Fruit fly (Drosophila melanogaster) whole organism, embryonic: ENCODE measurements around the gene CG10341.

Experiments used
- Ada2b ChIP-seq: fragments of 200-800 bp; sonication (Bioruptor generic); IDR thresholded peaks from 2 replicates; pipeline ENCODE4 v1.3.6; 2022; ENCODE audit warnings: missing biosample characterization, missing genetic modification characterization
- Adf1 ChIP-seq: fragments of 200-800 bp; sonication (Bioruptor generic); IDR thresholded peaks from 2 replicates; pipeline ENCODE4 v1.3.6; 2022; ENCODE audit warnings: missing biosample characterization, missing genetic modification characterization
- Antp ChIP-seq: fragments of 200-800 bp; sonication (Bioruptor generic); optimal IDR thresholded peaks from 3 replicates; lab custom pipeline; 2016; ENCODE audit warnings: missing biosample characterization, missing genetic modification characterization
- Asciz ChIP-seq: fragments of 200-800 bp; sonication (Bioruptor generic); optimal IDR thresholded peaks from 2 replicates; lab custom pipeline; 2017; ENCODE audit warnings: missing biosample characterization, mild to moderate bottlenecking, missing genetic modification characterization, missing genetic modification reagents
- Awh ChIP-seq: fragments of 200-800 bp; sonication (Bioruptor generic); IDR thresholded peaks from 2 replicates; pipeline ENCODE4, ENCODE4 v1.3.6; 2022; ENCODE audit warnings: missing biosample characterization, missing genetic modification characterization
- Bgb ChIP-seq: fragments of 200-800 bp; sonication (Bioruptor generic); IDR thresholded peaks from 2 replicates; pipeline ENCODE4 v1.3.6; 2022; ENCODE audit warnings: missing biosample characterization, missing genetic modification characterization; ENCODE audit not compliant: partially characterized antibody
- CG10321 ChIP-seq: fragments of 200-800 bp; sonication (Bioruptor generic); IDR thresholded peaks from 2 replicates; pipeline ENCODE4 v1.3.6; 2022; ENCODE audit warnings: missing biosample characterization, missing genetic modification characterization
- CG10431 ChIP-seq: fragments of 200-800 bp; sonication (Bioruptor generic); optimal IDR thresholded peaks from 3 replicates; lab custom pipeline; 2018; ENCODE audit warnings: missing biosample characterization, mild to moderate bottlenecking, missing genetic modification characterization
- CG10959 ChIP-seq: fragments of 200-800 bp; sonication (Bioruptor generic); IDR thresholded peaks from 2 replicates; pipeline ENCODE4 v1.3.6; 2022; ENCODE audit warnings: missing biosample characterization, missing genetic modification characterization
- CG12219 ChIP-seq: fragments of 200-800 bp; sonication (Bioruptor generic); optimal IDR thresholded peaks from 3 replicates; lab custom pipeline; 2018; ENCODE audit warnings: missing biosample characterization, mild to moderate bottlenecking, missing genetic modification characterization
- CG13296 ChIP-seq: fragments of 200-800 bp; sonication (Bioruptor generic); optimal IDR thresholded peaks from 3 replicates; lab custom pipeline; 2018; ENCODE audit warnings: missing biosample characterization, mild to moderate bottlenecking, missing genetic modification characterization
- CG14965 ChIP-seq: fragments of 200-800 bp; sonication (Bioruptor generic); optimal IDR thresholded peaks from 2 replicates; lab custom pipeline; 2016; ENCODE audit warnings: missing biosample characterization, missing genetic modification characterization, borderline replicate concordance
- CG15514 ChIP-seq: fragments of 200-800 bp; sonication (Bioruptor generic); optimal IDR thresholded peaks from 3 replicates; lab custom pipeline; 2017; ENCODE audit warnings: missing biosample characterization, missing genetic modification characterization, mild to moderate bottlenecking, moderate library complexity, missing genetic modification reagents
- CG15601 ChIP-seq: fragments of 200-800 bp; sonication (Bioruptor generic); optimal IDR thresholded peaks from 3 replicates; lab custom pipeline; 2019; ENCODE audit warnings: missing biosample characterization, mild to moderate bottlenecking, missing genetic modification characterization, moderate library complexity
- CG1647 ChIP-seq: fragments of 200-800 bp; sonication (Bioruptor generic); optimal IDR thresholded peaks from 3 replicates; lab custom pipeline; 2016; ENCODE audit warnings: missing biosample characterization, missing genetic modification characterization
- CG18764 ChIP-seq: fragments of 200-800 bp; sonication (Bioruptor generic); optimal IDR thresholded peaks from 3 replicates; lab custom pipeline; 2016; ENCODE audit warnings: missing biosample characterization, missing genetic modification characterization
- CG3847 ChIP-seq: fragments of 200-800 bp; sonication (Bioruptor generic); IDR thresholded peaks from 2 replicates; pipeline ENCODE4 v1.3.6; 2022; ENCODE audit warnings: missing biosample characterization, missing genetic modification characterization
- CG4854 ChIP-seq: fragments of 200-800 bp; sonication (Bioruptor generic); optimal IDR thresholded peaks from 2 replicates; lab custom pipeline; 2016; ENCODE audit warnings: missing biosample characterization, missing genetic modification characterization, inconsistent platforms
- CG6175 ChIP-seq: fragments of 200-800 bp; sonication (Bioruptor generic); IDR thresholded peaks from 3 replicates; pipeline ENCODE4 v1.3.6; 2022; ENCODE audit warnings: missing biosample characterization, missing genetic modification characterization
- CG6254 ChIP-seq: fragments of 200-800 bp; sonication (Bioruptor generic); optimal IDR thresholded peaks from 3 replicates; lab custom pipeline; 2017; ENCODE audit warnings: mild to moderate bottlenecking, missing biosample characterization, missing genetic modification reagents, missing genetic modification characterization
- CG6813 ChIP-seq: fragments of 200-800 bp; sonication (Bioruptor generic); optimal IDR thresholded peaks from 2 replicates; lab custom pipeline; 2017; ENCODE audit warnings: missing biosample characterization, missing genetic modification characterization, mild to moderate bottlenecking, moderate library complexity, missing genetic modification reagents
- CG8359 ChIP-seq: fragments of 200-800 bp; sonication (Bioruptor generic); optimal IDR thresholded peaks from 2 replicates; lab custom pipeline; 2017; ENCODE audit warnings: missing biosample characterization, mild to moderate bottlenecking, missing genetic modification characterization, borderline replicate concordance
- CG9932 ChIP-seq: fragments of 200-800 bp; sonication (Bioruptor generic); IDR thresholded peaks from 2 replicates; pipeline ENCODE4 v1.3.6; 2022; ENCODE audit warnings: missing biosample characterization, missing genetic modification characterization
- D19B ChIP-seq: fragments of 200-800 bp; sonication (Bioruptor generic); optimal IDR thresholded peaks from 2 replicates; lab custom pipeline; 2017; ENCODE audit warnings: missing biosample characterization, mild to moderate bottlenecking, missing genetic modification characterization
- Drgx ChIP-seq: fragments of 200-800 bp; sonication (Bioruptor generic); IDR thresholded peaks from 2 replicates; pipeline ENCODE4 v1.3.6; 2022; ENCODE audit warnings: missing biosample characterization, missing genetic modification characterization
- GATAe ChIP-seq: fragments of 200-800 bp; sonication (Bioruptor generic); conservative IDR thresholded peaks from 2 replicates; pipeline ENCODE4 v1.3.6; 2022; ENCODE audit warnings: missing biosample characterization, missing genetic modification characterization
- H15 ChIP-seq: fragments of 200-800 bp; sonication (Bioruptor generic); IDR thresholded peaks from 3 replicates; pipeline ENCODE4 v1.3.6; 2022; ENCODE audit warnings: missing biosample characterization, missing genetic modification characterization
- HHEX ChIP-seq: fragments of 200-800 bp; sonication (Bioruptor generic); optimal IDR thresholded peaks from 3 replicates; lab custom pipeline; 2017; ENCODE audit warnings: missing biosample characterization, mild to moderate bottlenecking, missing genetic modification characterization, missing genetic modification reagents
- Nf-YB ChIP-seq: fragments of 200-800 bp; sonication (Bioruptor generic); optimal IDR thresholded peaks from 3 replicates; lab custom pipeline; 2019; ENCODE audit warnings: missing biosample characterization, mild to moderate bottlenecking, missing genetic modification characterization, moderate library complexity
- Oaz ChIP-seq: fragments of 200-800 bp; sonication (Bioruptor generic); IDR thresholded peaks from 2 replicates; pipeline ENCODE4 v1.3.6; 2022; ENCODE audit warnings: missing biosample characterization, missing genetic modification characterization
- PHDP ChIP-seq: fragments of 200-800 bp; sonication (Bioruptor generic); optimal IDR thresholded peaks from 3 replicates; lab custom pipeline; 2018; ENCODE audit warnings: missing biosample characterization, mild to moderate bottlenecking, missing genetic modification characterization, moderate library complexity
- ara ChIP-seq: fragments of 200-800 bp; sonication (Bioruptor generic); IDR thresholded peaks from 2 replicates; pipeline ENCODE4 v1.3.6; 2022; ENCODE audit warnings: missing biosample characterization, missing genetic modification characterization
- ase ChIP-seq: fragments of 200-800 bp; sonication (Bioruptor generic); IDR thresholded peaks from 3 replicates; pipeline ENCODE4 v1.3.6; 2022; ENCODE audit warnings: missing biosample characterization, missing genetic modification characterization
- croc ChIP-seq: fragments of 200-800 bp; sonication (Bioruptor generic); conservative IDR thresholded peaks from 3 replicates; pipeline ENCODE4 v1.3.6; 2022; ENCODE audit warnings: missing biosample characterization, missing genetic modification characterization
- crp ChIP-seq, 2 experiments: fragments of 200-800 bp; sonication (Bioruptor generic); optimal IDR thresholded peaks; 2 replicates in 1 of 2; 3 replicates in 1 of 2; lab custom pipeline; 2017; ENCODE audit warnings: missing biosample characterization in 2 of 2, missing genetic modification characterization in 2 of 2, mild to moderate bottlenecking in 1 of 2, moderate library complexity in 1 of 2
- danr ChIP-seq: fragments of 200-800 bp; sonication (Bioruptor generic); IDR thresholded peaks from 2 replicates; pipeline ENCODE4 v1.3.6; 2022; ENCODE audit warnings: missing biosample characterization, missing genetic modification characterization
- dmrt99B ChIP-seq: fragments of 200-800 bp; sonication (Bioruptor generic); optimal IDR thresholded peaks from 2 replicates; lab custom pipeline; 2018; ENCODE audit warnings: missing biosample characterization, mild to moderate bottlenecking, missing genetic modification characterization, moderate library complexity
- en ChIP-seq: fragments of 200-800 bp; sonication (Bioruptor generic); optimal IDR thresholded peaks from 2 replicates; lab custom pipeline; 2016; ENCODE audit warnings: missing biosample characterization, missing genetic modification characterization
- exex ChIP-seq: fragments of 200-800 bp; sonication (Bioruptor generic); optimal IDR thresholded peaks from 4 replicates; lab custom pipeline; 2018; ENCODE audit warnings: missing biosample characterization, mild to moderate bottlenecking, missing genetic modification characterization, moderate library complexity
- fd96Cb ChIP-seq: fragments of 200-800 bp; sonication (Bioruptor generic); optimal IDR thresholded peaks from 2 replicates; lab custom pipeline; 2018; ENCODE audit warnings: missing biosample characterization, mild to moderate bottlenecking, missing genetic modification characterization, moderate library complexity
- gsb ChIP-seq: fragments of 200-800 bp; sonication (Bioruptor generic); IDR thresholded peaks from 2 replicates; pipeline ENCODE4 v1.3.6; 2022; ENCODE audit warnings: missing biosample characterization, missing genetic modification characterization
- h ChIP-seq: fragments of >200 bp; optimal IDR thresholded peaks from 2 replicates; lab custom pipeline; 2017
- lmd ChIP-seq: fragments of 200-800 bp; sonication (Bioruptor generic); IDR thresholded peaks from 2 replicates; pipeline ENCODE4 v1.3.6; 2022; ENCODE audit warnings: missing biosample characterization, missing genetic modification characterization
- nmo ChIP-seq: fragments of 200-800 bp; sonication (Bioruptor generic); optimal IDR thresholded peaks from 2 replicates; lab custom pipeline; 2018; ENCODE audit warnings: missing biosample characterization, mild to moderate bottlenecking, missing genetic modification characterization, moderate library complexity
- pita ChIP-seq: fragments of 200-800 bp; sonication (Bioruptor generic); optimal IDR thresholded peaks from 2 replicates; lab custom pipeline; 2017; ENCODE audit warnings: missing biosample characterization, mild to moderate bottlenecking, missing genetic modification characterization
- sna ChIP-seq: fragments of 200-800 bp; sonication (Bioruptor generic); IDR thresholded peaks from 2 replicates; pipeline ENCODE4 v1.3.6; 2022; ENCODE audit warnings: missing biosample characterization, missing genetic modification characterization; ENCODE audit not compliant: partially characterized antibody
- zf30C ChIP-seq: fragments of 200-800 bp; sonication (Bioruptor generic); optimal IDR thresholded peaks from 3 replicates; lab custom pipeline; 2018; ENCODE audit warnings: missing biosample characterization, mild to moderate bottlenecking, missing genetic modification characterization

CG10341 gene

DNA sequence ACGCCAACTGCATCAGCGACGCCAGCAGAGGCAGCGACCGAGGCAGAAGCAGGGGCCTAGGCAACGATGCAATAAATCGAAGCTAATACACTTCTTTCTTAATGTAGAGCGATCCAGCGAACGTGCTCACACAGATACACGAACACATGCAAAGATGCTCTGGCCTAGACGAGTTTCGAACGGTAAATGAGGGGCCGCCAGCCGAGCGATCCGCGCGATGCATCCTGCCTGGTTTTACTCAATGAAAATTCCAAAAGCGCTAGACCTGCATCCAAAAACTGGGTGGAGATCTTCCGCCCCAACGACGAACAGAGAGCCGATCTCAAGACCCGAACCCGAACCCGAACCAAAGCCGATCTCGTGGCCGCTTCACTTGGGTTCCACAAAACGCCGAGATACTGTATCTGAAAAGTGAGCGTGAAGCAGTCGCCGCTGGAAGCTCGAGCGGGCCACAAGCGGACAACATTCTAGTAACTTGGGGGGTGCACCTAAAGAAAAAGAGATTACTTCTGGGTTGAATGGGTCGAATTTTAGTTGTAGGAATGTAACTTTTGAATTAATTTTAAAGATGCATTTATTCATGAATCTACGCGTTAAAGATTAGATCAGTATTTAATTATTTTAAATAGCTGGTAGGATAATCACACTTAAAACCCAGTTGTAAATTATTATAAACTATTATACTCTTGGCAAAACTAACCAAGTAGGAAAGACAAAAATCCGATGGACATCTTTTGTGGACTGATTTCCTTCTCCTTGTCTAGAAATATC is 34.4 kb downstream of the CG10341 start (continued):
- no peak for TF ChIP-seq croc (GFP tag; lab: Robert Waterston, UW)
- TF ChIP-seq gsb (GFP tag; lab: Robert Waterston, UW) = no peak
- TF ChIP-seq Drgx (GFP tag; lab: Robert Waterston, UW) = peak; percentile 19; the same call in 1 of the 2 replicates
- no peak for TF ChIP-seq crp (GFP tag; optimal IDR thresholded peaks at IDR 0.05; lab: Kevin White, UChicago)
- no peak for TF ChIP-seq HHEX (GFP tag; lab: Kevin White, UChicago)
- TF ChIP-seq CG12219 (GFP tag; lab: Kevin White, UChicago) = no peak
- no peak for TF ChIP-seq en (GFP tag; lab: Kevin White, UChicago)
- TF ChIP-seq sna (GFP tag; lab: Robert Waterston, UW) = no peak
- no peak for TF ChIP-seq GATAe (GFP tag; lab: Robert Waterston, UW)
- TF ChIP-seq ase (GFP tag; lab: Robert Waterston, UW) = no peak
- TF ChIP-seq CG14965 (GFP tag; lab: Kevin White, UChicago) = no peak
- no peak for TF ChIP-seq CG9932
- TF ChIP-seq h (lab: Kevin White, UChicago) = no peak
- no peak for TF ChIP-seq exex
- TF ChIP-seq PHDP (tag; lab: Kevin White, UChicago) = no peak
- TF ChIP-seq fd96Cb (tag; lab: Kevin White, UChicago) = no peak
- no peak for TF ChIP-seq danr
- TF ChIP-seq CG10321 (GFP tag; lab: Robert Waterston, UW) = peak; percentile 28; the same call in 1 of the 2 replicates
- no peak for TF ChIP-seq pita (GFP tag; lab: Kevin White, UChicago)
- no peak for TF ChIP-seq dmrt99B (tag; lab: Kevin White, UChicago)
- TF ChIP-seq CG3847 (GFP tag; lab: Robert Waterston, UW) = no peak
- TF ChIP-seq Bgb (GFP tag; lab: Robert Waterston, UW) = peak; percentile 36; the same call in 1 of the 2 replicates
- no peak for TF ChIP-seq Ada2b (GFP tag; lab: Robert Waterston, UW)
- no peak for TF ChIP-seq nmo
- no peak for TF ChIP-seq CG10431 (GFP tag; lab: Kevin White, UChicago)
- TF ChIP-seq Antp (GFP tag; lab: Kevin White, UChicago) = no peak
- TF ChIP-seq lmd = no peak

DNA sequence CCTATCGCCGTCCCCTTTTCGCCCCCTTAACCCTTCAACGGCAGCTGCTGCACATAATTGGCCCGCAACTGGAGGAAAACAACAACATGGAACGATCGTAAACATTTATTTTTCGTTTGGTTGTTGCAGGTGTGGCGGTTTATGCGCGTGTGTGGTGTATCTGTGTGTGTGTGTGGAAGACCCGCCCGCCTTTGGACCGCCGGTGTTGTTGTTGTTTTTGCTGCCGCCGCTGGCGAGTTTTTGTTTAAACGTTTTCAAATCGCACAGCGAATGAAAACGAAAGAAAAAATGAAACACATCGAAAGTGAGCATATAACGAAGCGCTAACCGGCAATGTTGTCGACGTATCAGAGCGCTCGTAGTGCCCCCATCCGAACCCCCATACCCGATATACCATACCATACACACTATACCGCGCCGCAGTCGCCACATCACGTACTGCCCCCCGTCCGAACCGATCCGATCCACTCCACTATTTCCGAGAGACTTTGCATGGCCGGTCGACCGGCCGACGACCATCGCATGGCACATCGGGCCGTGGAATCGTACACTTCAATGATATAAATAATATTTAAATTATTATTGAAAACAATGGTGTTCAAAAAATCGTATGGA is 37.1 kb downstream of the CG10341 start:
- no peak for TF ChIP-seq ase (GFP tag; lab: Robert Waterston, UW)
- 0 out of 3 replicates have a peak, but pooled peaks have one; percentile 8 for TF ChIP-seq H15 (GFP tag; lab: Robert Waterston, UW)
- no peak for TF ChIP-seq CG1647 (GFP tag; lab: Kevin White, UChicago)
- TF ChIP-seq CG15601 (tag; lab: Kevin White, UChicago) = no peak
- TF ChIP-seq Adf1 (GFP tag; lab: Robert Waterston, UW) = peak; percentile 56
- TF ChIP-seq Oaz (GFP tag; lab: Robert Waterston, UW) = no peak
- no peak for TF ChIP-seq CG18764 (GFP tag; lab: Kevin White, UChicago)
- no peak for TF ChIP-seq CG6813 (GFP tag; lab: Kevin White, UChicago)
- TF ChIP-seq Asciz (GFP tag; lab: Kevin White, UChicago) = no peak
- no peak for TF ChIP-seq Bgb (GFP tag; lab: Robert Waterston, UW)
- TF ChIP-seq Nf-YB (GFP tag; lab: Kevin White, UChicago) = peak; percentile 97
- TF ChIP-seq Awh (GFP tag; lab: Robert Waterston, UW) = 0 out of 2 replicates have a peak, but pooled peaks have one; percentile 22
- no peak for TF ChIP-seq CG13296
- TF ChIP-seq Ada2b (GFP tag; lab: Robert Waterston, UW) = no peak
- no peak for TF ChIP-seq ara (GFP tag; lab: Robert Waterston, UW)
- TF ChIP-seq crp (GFP tag; optimal IDR thresholded peaks at IDR 0.05; lab: Kevin White, UChicago) = no peak
- TF ChIP-seq CG8359 = no peak
- no peak; the same call in 1 of the 2 replicates for TF ChIP-seq CG10959 (GFP tag; lab: Robert Waterston, UW)
- no peak for TF ChIP-seq CG15514 (GFP tag; lab: Kevin White, UChicago)
- no peak for TF ChIP-seq D19B (GFP tag; lab: Kevin White, UChicago)
- TF ChIP-seq CG4854 (GFP tag; lab: Kevin White, UChicago) = no peak
- no peak for TF ChIP-seq CG6254 (GFP tag; lab: Kevin White, UChicago)
- no peak for TF ChIP-seq zf30C (GFP tag; lab: Kevin White, UChicago)
- peak; percentile 69; the same call in 1 of the 3 replicates for TF ChIP-seq CG6175 (GFP tag; lab: Robert Waterston, UW)
